Fruit fly (Drosophila melanogaster) whole organism, prepupa: ENCODE data around the gene CG42709.
A peak's percentile ranks its signal among the peaks of the same experiment; 100 is the strongest.

Experiments
- CG10631 ChIP-seq: fragments of 200-800 bp; sonication (Bioruptor generic); optimal IDR thresholded peaks from 2 replicates; lab custom pipeline; 2016; ENCODE audit warnings: missing biosample characterization, missing genetic modification characterization
- CG11762 ChIP-seq: fragments of 200-800 bp; sonication (Bioruptor generic); optimal IDR thresholded peaks from 3 replicates; lab custom pipeline; 2016; ENCODE audit warnings: missing biosample characterization, missing genetic modification characterization; ENCODE audit not compliant: insufficient read depth
- CG31627 ChIP-seq: fragments of 200-800 bp; sonication (Bioruptor generic); optimal IDR thresholded peaks from 3 replicates; lab custom pipeline; 2016; ENCODE audit warnings: missing biosample characterization, missing genetic modification characterization
- CG34406 ChIP-seq: fragments of 200-800 bp; sonication (Bioruptor generic); optimal IDR thresholded peaks from 3 replicates; lab custom pipeline; 2016; ENCODE audit warnings: missing biosample characterization, missing genetic modification characterization
- CG6808 ChIP-seq: fragments of 200-800 bp; sonication (Bioruptor generic); optimal IDR thresholded peaks from 3 replicates; lab custom pipeline; 2017; ENCODE audit warnings: missing biosample characterization, missing genetic modification characterization, mild to moderate bottlenecking, moderate library complexity, missing genetic modification reagents
- CG8632 ChIP-seq: fragments of 200-800 bp; sonication (Bioruptor generic); optimal IDR thresholded peaks from 3 replicates; lab custom pipeline; 2016; ENCODE audit warnings: missing biosample characterization, missing genetic modification characterization
- Ets21C ChIP-seq: fragments of 200-800 bp; sonication (Bioruptor generic); optimal IDR thresholded peaks from 3 replicates; lab custom pipeline; 2016; ENCODE audit warnings: missing biosample characterization, missing genetic modification characterization
- Gug ChIP-seq: fragments of 200-800 bp; sonication (Bioruptor generic); IDR thresholded peaks from 2 replicates; pipeline ENCODE4 v1.3.6; 2022; ENCODE audit warnings: missing biosample characterization, missing genetic modification characterization
- Hr39 ChIP-seq: fragments of 200-800 bp; sonication (Bioruptor generic); optimal IDR thresholded peaks from 2 replicates; lab custom pipeline; 2016; ENCODE audit warnings: missing biosample characterization, missing genetic modification characterization
- Hr4 ChIP-seq: fragments of 200-800 bp; sonication (Bioruptor generic); optimal IDR thresholded peaks from 3 replicates; lab custom pipeline; 2016; ENCODE audit warnings: missing biosample characterization, missing genetic modification characterization
- Sox14 ChIP-seq: fragments of 200-800 bp; sonication (Bioruptor generic); optimal IDR thresholded peaks from 3 replicates; lab custom pipeline; 2016; ENCODE audit warnings: missing biosample characterization, missing genetic modification characterization
- dac ChIP-seq: fragments of 200-800 bp; sonication (Bioruptor generic); optimal IDR thresholded peaks from 2 replicates; lab custom pipeline; 2017; ENCODE audit warnings: missing biosample characterization, mild to moderate bottlenecking, missing genetic modification characterization
- eg ChIP-seq: fragments of 200-800 bp; sonication (Bioruptor generic); IDR thresholded peaks from 3 replicates; pipeline ENCODE4 v1.3.6; 2022; ENCODE audit warnings: missing biosample characterization, missing genetic modification characterization
- lz ChIP-seq: fragments of 200-800 bp; sonication (Bioruptor generic); optimal IDR thresholded peaks from 3 replicates; lab custom pipeline; 2016; ENCODE audit warnings: missing biosample characterization, missing genetic modification characterization

DNA sequence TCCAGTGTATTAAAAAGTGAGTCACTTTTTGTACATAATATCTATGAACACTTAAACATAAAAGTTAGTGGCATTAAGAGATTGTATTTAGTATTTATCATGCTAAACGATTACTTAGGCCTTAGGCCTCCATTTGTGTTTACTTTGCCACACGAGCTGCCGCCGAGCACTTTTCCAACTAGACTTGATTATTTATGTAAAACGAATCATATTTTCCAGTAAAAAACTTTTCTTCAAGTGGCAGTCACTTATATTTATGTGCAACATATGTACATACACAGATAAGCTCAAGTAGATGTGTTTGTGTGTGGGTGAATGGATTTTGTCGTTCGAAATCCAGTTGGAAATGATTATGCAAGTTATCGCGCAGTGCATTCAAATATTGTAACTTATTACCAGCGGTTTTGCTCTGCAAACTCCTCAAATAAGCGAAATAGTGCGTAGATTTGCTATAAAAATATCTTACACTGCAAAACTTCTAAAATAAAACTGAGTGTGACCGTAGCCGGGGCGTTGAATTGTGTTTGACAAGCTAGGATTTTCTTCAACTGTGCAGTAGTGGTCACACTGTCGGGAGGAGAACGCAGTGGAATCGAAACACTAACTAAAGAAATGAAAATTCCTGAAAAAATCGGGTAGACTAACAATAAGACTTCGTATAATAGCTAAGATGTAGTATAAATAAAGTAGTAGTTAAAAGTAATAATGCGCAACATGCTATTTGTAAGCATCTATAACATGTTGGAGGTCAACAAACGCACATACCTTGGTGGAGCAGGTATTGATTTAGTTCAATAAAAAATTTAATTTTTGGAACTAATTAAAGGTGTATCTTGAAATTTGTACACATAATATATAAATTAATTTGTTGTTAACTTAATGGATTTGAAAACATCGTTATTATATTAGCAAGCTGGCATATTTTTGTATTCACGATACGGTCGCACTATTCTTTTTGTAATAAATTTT is 40.1 kb upstream of the CG42709 start, which contains the start of the genes Klc and CG10984:
- TF ChIP-seq CG10631 (GFP tag; lab: Kevin White, UChicago), result peak; percentile 85
- TF ChIP-seq CG6808 (GFP tag; lab: Kevin White, UChicago), result no peak
- peak; percentile 80 for TF ChIP-seq CG11762 (GFP tag; lab: Kevin White, UChicago)
- peak; percentile 96 for TF ChIP-seq Hr4
- no peak for TF ChIP-seq CG34406 (GFP tag; lab: Kevin White, UChicago)
- no peak for TF ChIP-seq eg
- peak; percentile 80 for TF ChIP-seq Hr39 (GFP tag; lab: Kevin White, UChicago)
- peak; percentile 68 for TF ChIP-seq CG8632 (GFP tag; lab: Kevin White, UChicago)
- peak; percentile 89 for TF ChIP-seq dac (GFP tag; lab: Kevin White, UChicago)
- TF ChIP-seq Sox14 (GFP tag; lab: Kevin White, UChicago), result peak; percentile 91
- peak; percentile 82 for TF ChIP-seq lz (GFP tag; lab: Kevin White, UChicago)
- peak; percentile 66 for TF ChIP-seq Ets21C (GFP tag; lab: Kevin White, UChicago)
- TF ChIP-seq Gug, result peak; percentile 83; the same call in 1 of the 2 replicates
- TF ChIP-seq CG31627 (GFP tag; lab: Kevin White, UChicago), result peak; percentile 79
